Fruit fly (Drosophila melanogaster) Kc167 (cell line): ENCODE results near the gene beat-IIa.

Experiments used
- h ChIP-seq: fragments of >200 bp; optimal IDR thresholded peaks from 3 replicates; lab custom pipeline; 2018; ENCODE audit warnings: missing external identifiers
- ttk ChIP-seq: sonication (Bioruptor generic); optimal IDR thresholded peaks from 2 replicates; lab custom pipeline; 2017; ENCODE audit warnings: missing external identifiers

DNA sequence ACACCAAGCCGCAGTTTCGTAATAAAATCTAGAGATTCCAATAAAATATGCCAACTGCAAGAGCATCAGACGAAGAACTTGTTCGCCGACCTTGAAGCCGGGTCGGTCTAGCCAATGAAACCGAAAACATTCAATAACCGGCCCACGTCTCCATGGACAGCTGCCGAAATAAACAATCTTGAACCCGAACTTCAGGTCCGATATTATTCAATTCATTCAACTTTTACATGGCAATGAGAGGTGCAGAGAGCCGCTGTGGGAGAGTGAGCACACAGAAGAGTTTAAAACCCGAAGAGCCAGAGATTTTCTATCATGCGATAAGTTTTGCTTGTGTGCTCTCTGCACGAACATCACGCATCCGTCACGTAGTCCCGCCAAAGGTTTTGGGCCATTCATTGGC is 11.6 kb upstream of the beat-IIa start:
- TF ChIP-seq h (lab: Kevin White, UChicago): no peak
- TF ChIP-seq ttk (lab: Kevin White, UChicago): no peak
